Worm (Caenorhabditis elegans) whole organism, midembryonic: ENCODE data around the gene ttr-15.

ENCODE experiments used
- cog-1 ChIP-seq: sonication (generic microtip); optimal IDR thresholded peaks from 2 replicates; lab custom pipeline; 2016; ENCODE audit warnings: missing genetic modification characterization, missing compliant biosample characterization
- flt-1 ChIP-seq: fragments of 200-800 bp; sonication (Bioruptor generic); IDR thresholded peaks from 2 replicates; pipeline ENCODE4 v1.3.6; 2022; ENCODE audit warnings: missing genetic modification characterization, missing compliant biosample characterization
- ref-1 ChIP-seq: fragments of 200-800 bp; sonication (Bioruptor generic); conservative IDR thresholded peaks from 2 replicates; pipeline ENCODE4 v1.3.6; 2022; ENCODE audit warnings: missing genetic modification reagents, missing genetic modification characterization, missing compliant biosample characterization

- TF ChIP-seq flt-1 (GFP tag; lab: Robert Waterston, UW): no peak
- TF ChIP-seq cog-1: no peak
- TF ChIP-seq ref-1: no peak
These were observed 14.1 kb downstream of the ttr-15 start, which contains the start of gene T07C4.3 for ce11 chrIII:10351595-10352207.
